Fruit fly (Drosophila melanogaster) whole organism, adult: ENCODE data around the gene E5.
A peak's percentile ranks its signal among the peaks of the same experiment; 100 is the strongest.

Experiments
- CG11617 ChIP-seq: fragments of 200-800 bp; sonication (Bioruptor generic); optimal IDR thresholded peaks from 2 replicates; lab custom pipeline; 2017; ENCODE audit warnings: mild to moderate bottlenecking, missing biosample characterization, missing genetic modification reagents, missing genetic modification characterization
- CG12768 ChIP-seq: fragments of 200-800 bp; sonication (Bioruptor generic); optimal IDR thresholded peaks from 2 replicates; lab custom pipeline; 2017; ENCODE audit warnings: missing biosample characterization, missing genetic modification characterization, mild to moderate bottlenecking, moderate library complexity, missing genetic modification reagents
- CG14711 ChIP-seq: fragments of 200-800 bp; sonication (Bioruptor generic); optimal IDR thresholded peaks from 2 replicates; lab custom pipeline; 2018; ENCODE audit warnings: missing biosample characterization, mild to moderate bottlenecking, missing genetic modification characterization, moderate library complexity
- CG1620 ChIP-seq: fragments of 200-800 bp; sonication (Bioruptor generic); optimal IDR thresholded peaks from 2 replicates; lab custom pipeline; 2016; ENCODE audit warnings: missing biosample characterization, missing genetic modification characterization
- CG33017 ChIP-seq: fragments of 200-800 bp; sonication (Bioruptor generic); optimal IDR thresholded peaks from 2 replicates; lab custom pipeline; 2018; ENCODE audit warnings: missing biosample characterization, mild to moderate bottlenecking, missing genetic modification characterization, moderate library complexity
- CG5204 ChIP-seq: fragments of 200-800 bp; sonication (Bioruptor generic); optimal IDR thresholded peaks from 2 replicates; lab custom pipeline; 2016; ENCODE audit warnings: missing biosample characterization, missing genetic modification characterization
- CG7045 ChIP-seq: fragments of 200-800 bp; sonication (Bioruptor generic); optimal IDR thresholded peaks from 2 replicates; lab custom pipeline; 2017; ENCODE audit warnings: missing biosample characterization, mild to moderate bottlenecking, missing genetic modification characterization
- CG7101 ChIP-seq: fragments of 200-800 bp; sonication (Bioruptor generic); optimal IDR thresholded peaks from 2 replicates; lab custom pipeline; 2018; ENCODE audit warnings: missing biosample characterization, mild to moderate bottlenecking, missing genetic modification characterization, moderate library complexity
- Clk ChIP-seq: fragments of 200-800 bp; sonication (Bioruptor generic); optimal IDR thresholded peaks from 2 replicates; lab custom pipeline; 2017; ENCODE audit warnings: missing biosample characterization, missing genetic modification characterization
- Crg-1 ChIP-seq: fragments of 200-800 bp; sonication (Bioruptor generic); optimal IDR thresholded peaks from 2 replicates; lab custom pipeline; 2016; ENCODE audit warnings: missing biosample characterization, missing genetic modification characterization
- Hr96 ChIP-seq: fragments of 200-800 bp; sonication (Bioruptor generic); optimal IDR thresholded peaks from 2 replicates; lab custom pipeline; 2016; ENCODE audit warnings: missing biosample characterization, missing genetic modification characterization
- Mnt ChIP-seq: fragments of 200-800 bp; sonication (Bioruptor generic); optimal IDR thresholded peaks from 2 replicates; lab custom pipeline; 2016; ENCODE audit warnings: missing biosample characterization, mild to moderate bottlenecking, missing genetic modification characterization
- bab1 ChIP-seq: fragments of 200-800 bp; sonication (Bioruptor generic); optimal IDR thresholded peaks from 3 replicates; lab custom pipeline; 2019; ENCODE audit warnings: missing biosample characterization, mild to moderate bottlenecking, missing genetic modification characterization, moderate library complexity
- cic ChIP-seq: fragments of 200-800 bp; sonication (Bioruptor generic); optimal IDR thresholded peaks from 2 replicates; lab custom pipeline; 2017; ENCODE audit warnings: missing biosample characterization, mild to moderate bottlenecking, missing genetic modification characterization, moderate library complexity
- cnc ChIP-seq, 2 experiments: fragments of >200 bp; optimal IDR thresholded peaks; 2 replicates each; lab custom pipeline; 2017
- kay ChIP-seq: fragments of 200-800 bp; sonication (Bioruptor generic); peaks from one replicate; lab custom pipeline; 2016; ENCODE audit warnings: missing biosample characterization, missing genetic modification characterization, borderline replicate concordance
- ovo ChIP-seq: fragments of 200-800 bp; sonication (Bioruptor generic); optimal IDR thresholded peaks from 2 replicates; lab custom pipeline; 2016; ENCODE audit warnings: missing biosample characterization, missing genetic modification characterization
- pad ChIP-seq: fragments of 200-800 bp; sonication (Bioruptor generic); optimal IDR thresholded peaks from 3 replicates; lab custom pipeline; 2017; ENCODE audit warnings: missing biosample characterization, missing genetic modification characterization, mild to moderate bottlenecking, moderate library complexity, missing genetic modification reagents
- tj ChIP-seq: fragments of 200-800 bp; sonication (Bioruptor generic); optimal IDR thresholded peaks from 3 replicates; lab custom pipeline; 2017; ENCODE audit warnings: missing biosample characterization, mild to moderate bottlenecking, missing genetic modification characterization, moderate library complexity
- toe ChIP-seq: fragments of 200-800 bp; sonication (Bioruptor generic); optimal IDR thresholded peaks from 2 replicates; lab custom pipeline; 2016; ENCODE audit warnings: missing biosample characterization, missing genetic modification characterization

E5 gene

DNA sequence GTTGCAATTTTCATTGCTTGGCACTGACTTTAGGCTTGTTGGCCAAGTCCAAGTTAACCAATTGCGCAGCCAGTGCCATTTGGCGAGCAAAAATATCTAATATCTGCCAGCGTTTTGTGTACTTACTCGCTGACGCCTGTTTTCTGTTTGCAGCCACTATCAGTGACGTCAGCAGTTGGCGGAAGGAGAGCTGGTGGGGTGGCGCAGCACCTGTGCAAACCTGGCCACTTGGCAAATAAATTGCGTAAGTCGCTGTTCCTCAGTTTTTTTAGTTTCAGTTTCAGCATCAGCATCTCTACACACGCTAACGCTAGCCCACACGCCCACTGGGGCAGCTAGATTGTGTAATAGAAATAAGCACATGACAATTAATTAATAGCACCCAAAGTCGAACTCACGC is 55.7 kb downstream of the E5 start:
- no peak for TF ChIP-seq cnc (optimal IDR thresholded peaks at IDR 0.05; lab: Kevin White, UChicago)
- TF ChIP-seq CG14711 (tag; lab: Kevin White, UChicago), result no peak
- peak; percentile 30 for TF ChIP-seq CG1620 (GFP tag; lab: Kevin White, UChicago)
- no peak for TF ChIP-seq bab1 (GFP tag; lab: Kevin White, UChicago)
- TF ChIP-seq ovo (GFP tag; lab: Kevin White, UChicago), result peak; percentile 13
- TF ChIP-seq cic (GFP tag; lab: Kevin White, UChicago), result peak; percentile 14
- peak; percentile 17 for TF ChIP-seq Crg-1 (GFP tag; lab: Kevin White, UChicago)
- peak; percentile 30 for TF ChIP-seq CG7101 (tag; lab: Kevin White, UChicago)
- TF ChIP-seq CG5204, result peak; percentile 40
- peak; percentile 22 for TF ChIP-seq CG12768
- TF ChIP-seq toe (GFP tag; lab: Kevin White, UChicago), result peak; percentile 42
- TF ChIP-seq CG33017 (tag; lab: Kevin White, UChicago), result peak; percentile 7
- TF ChIP-seq Mnt (GFP tag; lab: Kevin White, UChicago), result peak; percentile 57
- peak; percentile 48 for TF ChIP-seq CG11617 (GFP tag; lab: Kevin White, UChicago)
- peak; percentile 42 for TF ChIP-seq CG7045 (GFP tag; lab: Kevin White, UChicago)
- TF ChIP-seq kay (GFP tag; lab: Kevin White, UChicago), result no peak
- TF ChIP-seq tj, result no peak
- TF ChIP-seq pad (GFP tag; lab: Kevin White, UChicago), result peak; percentile 18
- TF ChIP-seq Hr96 (GFP tag; lab: Kevin White, UChicago), result peak; percentile 2
- TF ChIP-seq Clk, result peak; percentile 3

DNA sequence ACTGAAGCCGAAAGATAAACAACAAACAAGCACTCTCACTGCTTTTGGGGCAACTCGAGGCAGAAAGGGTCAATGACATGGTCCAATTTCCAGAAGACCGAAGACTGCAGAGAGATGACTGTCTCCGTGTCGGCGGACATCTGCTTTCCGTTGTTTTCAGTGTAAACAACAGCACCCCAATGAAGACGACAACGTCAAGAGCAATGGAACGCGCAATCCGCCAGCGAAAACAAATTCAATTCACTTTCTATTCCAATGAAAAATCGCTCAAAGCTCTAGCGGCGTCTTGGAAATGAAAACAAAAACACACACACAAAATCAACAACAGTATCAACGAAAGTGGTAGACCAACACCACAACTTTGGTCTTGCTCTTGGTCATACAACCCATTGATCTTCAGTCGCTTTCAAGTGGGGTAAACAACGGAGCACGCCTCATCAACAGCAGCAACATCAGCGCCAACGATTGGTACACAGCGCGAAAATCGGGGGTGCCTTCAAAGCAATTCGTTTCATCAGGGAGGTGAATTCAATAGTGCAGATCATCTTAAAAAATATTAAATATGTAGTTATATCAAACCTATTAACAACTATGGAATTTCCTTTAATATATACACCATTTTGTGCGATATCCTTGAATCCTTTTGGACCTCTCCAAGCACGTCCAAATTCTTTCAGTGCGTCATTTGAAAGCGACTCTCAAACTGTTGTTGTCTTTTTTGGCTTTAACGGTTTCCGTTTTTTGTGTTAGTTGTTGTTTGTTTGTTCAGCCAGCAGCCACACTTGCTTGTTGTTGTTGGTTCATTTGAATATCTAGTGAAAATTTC is 57.0 kb downstream of the E5 start:
- TF ChIP-seq CG7101 (tag; lab: Kevin White, UChicago) (no peak), CG14711 (tag; lab: Kevin White, UChicago) (no peak), CG11617 (GFP tag; lab: Kevin White, UChicago) (no peak), Hr96 (GFP tag; lab: Kevin White, UChicago) (no peak), toe (GFP tag; lab: Kevin White, UChicago) (no peak), kay (GFP tag; lab: Kevin White, UChicago) (no peak), CG7045 (GFP tag; lab: Kevin White, UChicago) (no peak), cic (GFP tag; lab: Kevin White, UChicago) (no peak), Clk (no peak), ovo (GFP tag; lab: Kevin White, UChicago) (no peak)
